Fruit fly (Drosophila melanogaster) S2 (cell line): ENCODE results near the gene CG3386.

Experiments
- CG8478 ChIP-seq: fragments of >200 bp; optimal IDR thresholded peaks from 2 replicates; lab custom pipeline; 2018
- CTCF ChIP-seq, 2 experiments: fragments of >200 bp; optimal IDR thresholded peaks; 2 replicates each; lab custom pipeline; 2018

Gene CG3386

dm6 chr3L:660314-661075 is 21.8 kb downstream of the CG3386 start:
- TF ChIP-seq CTCF (optimal IDR thresholded peaks at IDR 0.05; lab: Kevin White, UChicago) (no peak), CG8478 (no peak)

- TF ChIP-seq CTCF (optimal IDR thresholded peaks at IDR 0.05; lab: Kevin White, UChicago) (no peak), CG8478 (no peak)
Measured at dm6 chr3L:658279-658678, 24.0 kb downstream of the CG3386 start.

dm6 chr3L:654019-654418 is 28.3 kb downstream of the CG3386 start, which contains the start of the genes MED30 and Rev1:
MED30 (minus strand) TSS chr3L:654089.
Rev1 (plus strand) TSS chr3L:654363.
- TF ChIP-seq CTCF (optimal IDR thresholded peaks at IDR 0.05; lab: Kevin White, UChicago): no peak
- no peak for TF ChIP-seq CG8478

dm6 chr3L:652637-653036 is 29.6 kb downstream of the CG3386 start, which contains the start of gene CG3402:
CG3402 (minus strand) TSS chr3L:652881.
- no peak for TF ChIP-seq CTCF (optimal IDR thresholded peaks at IDR 0.05; lab: Kevin White, UChicago)
- no peak for TF ChIP-seq CG8478

- TF ChIP-seq CTCF (optimal IDR thresholded peaks at IDR 0.05; lab: Kevin White, UChicago) (no peak), CG8478 (no peak)
Measured at dm6 chr3L:649025-649769, 33.1 kb downstream of the CG3386 start.

dm6 chr3L:648155-649024 is 33.9 kb downstream of the CG3386 start, which contains the start of gene Gale:
Gale (plus strand) TSS chr3L:648555.
- TF ChIP-seq CG8478 (no peak), CTCF (optimal IDR thresholded peaks at IDR 0.05; lab: Kevin White, UChicago) (peak; percentile 58 to 59)

- no peak for TF ChIP-seq CG8478
- TF ChIP-seq CTCF (optimal IDR thresholded peaks at IDR 0.05; lab: Kevin White, UChicago): no peak
Measured at dm6 chr3L:647529-647928, 34.7 kb downstream of the CG3386 start.

- no peak for TF ChIP-seq CG8478
- TF ChIP-seq CTCF (optimal IDR thresholded peaks at IDR 0.05; lab: Kevin White, UChicago): no peak
Measured at dm6 chr3L:645426-646036, 36.7 kb downstream of the CG3386 start.

- TF ChIP-seq CG8478 (no peak), CTCF (optimal IDR thresholded peaks at IDR 0.05; lab: Kevin White, UChicago) (no peak)
Measured at dm6 chr3L:644111-644718, 38.1 kb downstream of the CG3386 start.

dm6 chr3L:642865-643738 is 39.2 kb downstream of the CG3386 start:
- TF ChIP-seq CG8478: no peak

dm6 chr3L:642146-642864 is 40.0 kb downstream of the CG3386 start:
- TF ChIP-seq CTCF (optimal IDR thresholded peaks at IDR 0.05; lab: Kevin White, UChicago) (no peak), CG8478 (no peak)

- TF ChIP-seq CTCF (optimal IDR thresholded peaks at IDR 0.05; lab: Kevin White, UChicago): no peak
- TF ChIP-seq CG8478: no peak
Measured at dm6 chr3L:641436-641835, 40.8 kb downstream of the CG3386 start.
